Worm (Caenorhabditis elegans) whole organism, L1 larva: ENCODE results near the gene grk-2.

Experiments
- C04F5.9 ChIP-seq: sonication (generic microtip); optimal IDR thresholded peaks from 2 replicates; lab custom pipeline; 2016; ENCODE audit warnings: missing genetic modification characterization, missing compliant biosample characterization
- C16A3.4 ChIP-seq: fragments of 150-350 bp; optimal IDR thresholded peaks from 2 replicates; lab custom pipeline; 2014; ENCODE audit warnings: missing biosample characterization, missing genetic modification characterization
- F16B12.6 ChIP-seq: fragments of 150-350 bp; optimal IDR thresholded peaks from 2 replicates; lab custom pipeline; 2014; ENCODE audit warnings: missing biosample characterization, missing genetic modification characterization
- Y116A8C.19 ChIP-seq: sonication (generic microtip); optimal IDR thresholded peaks from 2 replicates; lab custom pipeline; 2016; ENCODE audit warnings: missing compliant biosample characterization, missing genetic modification characterization, borderline replicate concordance
- alr-1 ChIP-seq: fragments of 200-800 bp; sonication (Bioruptor generic); optimal IDR thresholded peaks from 2 replicates; lab custom pipeline; 2018; ENCODE audit warnings: borderline replicate concordance, mild to moderate bottlenecking, missing genetic modification characterization, missing compliant biosample characterization
- blmp-1 ChIP-seq: fragments of 150-350 bp; optimal IDR thresholded peaks from 2 replicates; lab custom pipeline; 2014; ENCODE audit warnings: missing biosample characterization, missing genetic modification characterization
- ceh-63 ChIP-seq: fragments of 200-800 bp; sonication (Bioruptor generic); optimal IDR thresholded peaks from 2 replicates; lab custom pipeline; 2018; ENCODE audit warnings: mild to moderate bottlenecking, missing genetic modification characterization, missing compliant biosample characterization
- ceh-82 ChIP-seq, 3 experiments: fragments of 150-350 bp in 1 of 3; sonication (generic microtip) in 2 of 3; optimal IDR thresholded peaks; 2 replicates each; lab custom pipeline; 2014 to 2017; ENCODE audit warnings: missing biosample characterization in 3 of 3, missing genetic modification characterization in 3 of 3
- dpl-1 ChIP-seq, 3 experiments: fragments of 150-350 bp in 2 of 3; sonication (generic microtip) in 1 of 3; optimal IDR thresholded peaks; 2 replicates each; lab custom pipeline; 2014 to 2017; ENCODE audit warnings: missing biosample characterization in 3 of 3, missing genetic modification characterization in 3 of 3, missing genetic modification reagents in 3 of 3
- efl-1 ChIP-seq, 4 experiments: fragments of 150-350 bp; optimal IDR thresholded peaks in 3 of 4; peaks in 1 of 4; 1 replicate in 1 of 4; 2 replicates in 3 of 4; lab custom pipeline; 2014; ENCODE audit warnings: missing biosample characterization in 2 of 4, missing genetic modification characterization in 2 of 4, missing genetic modification reagents in 2 of 4
- efl-3 ChIP-seq: fragments of 200-800 bp; sonication (Bioruptor generic); optimal IDR thresholded peaks from 2 replicates; lab custom pipeline; 2018; ENCODE audit warnings: mild to moderate bottlenecking, missing genetic modification characterization, missing compliant biosample characterization
- ets-5 ChIP-seq: fragments of 200-800 bp; sonication (Bioruptor generic); IDR thresholded peaks from 2 replicates; pipeline ENCODE4 v1.3.6; 2022; ENCODE audit warnings: missing genetic modification characterization, missing compliant biosample characterization
- fkh-10 ChIP-seq: sonication (generic microtip); optimal IDR thresholded peaks from 2 replicates; lab custom pipeline; 2017; ENCODE audit warnings: missing biosample characterization, missing genetic modification reagents, missing genetic modification characterization
- fkh-4 ChIP-seq: sonication (generic microtip); optimal IDR thresholded peaks from 2 replicates; lab custom pipeline; 2016; ENCODE audit warnings: missing compliant biosample characterization, missing genetic modification characterization, borderline replicate concordance
- fkh-8 ChIP-seq: sonication (generic microtip); optimal IDR thresholded peaks from 2 replicates; lab custom pipeline; 2016; ENCODE audit warnings: mild to moderate bottlenecking, missing genetic modification characterization, missing compliant biosample characterization
- fos-1 ChIP-seq: fragments of 150-350 bp; optimal IDR thresholded peaks from 2 replicates; lab custom pipeline; 2014; ENCODE audit warnings: missing biosample characterization, missing genetic modification characterization
- hlh-17 ChIP-seq: fragments of 200-800 bp; sonication (Bioruptor generic); optimal IDR thresholded peaks from 2 replicates; lab custom pipeline; 2018; ENCODE audit warnings: missing genetic modification characterization, mild to moderate bottlenecking, missing compliant biosample characterization, moderate library complexity, borderline replicate concordance
- hpl-2 ChIP-seq: fragments of 150-350 bp; optimal IDR thresholded peaks from 2 replicates; lab custom pipeline; 2014; ENCODE audit warnings: missing biosample characterization, missing genetic modification reagents, missing genetic modification characterization
- jun-1 ChIP-seq: fragments of 150-350 bp; optimal IDR thresholded peaks from 2 replicates; lab custom pipeline; 2014; ENCODE audit warnings: missing biosample characterization, missing genetic modification reagents, missing genetic modification characterization
- lin-13 ChIP-seq: fragments of 150-350 bp; optimal IDR thresholded peaks from 2 replicates; lab custom pipeline; 2014; ENCODE audit warnings: missing biosample characterization, missing genetic modification reagents, missing genetic modification characterization
- lin-35 ChIP-seq, 2 experiments: fragments of 150-350 bp; optimal IDR thresholded peaks; 2 replicates each; lab custom pipeline; 2014; ENCODE audit warnings: missing biosample characterization in 2 of 2, missing genetic modification characterization in 2 of 2, missing genetic modification reagents in 2 of 2
- lin-39 ChIP-seq: fragments of 150-350 bp; optimal IDR thresholded peaks from 2 replicates; lab custom pipeline; 2014; ENCODE audit warnings: missing biosample characterization, missing genetic modification reagents, missing genetic modification characterization
- lir-3 ChIP-seq: sonication (generic microtip); optimal IDR thresholded peaks from 2 replicates; lab custom pipeline; 2016; ENCODE audit warnings: mild to moderate bottlenecking, missing genetic modification characterization, moderate library complexity, missing compliant biosample characterization; ENCODE audit not compliant: poor library complexity
- mef-2 ChIP-seq: fragments of 150-350 bp; optimal IDR thresholded peaks from 2 replicates; lab custom pipeline; 2014; ENCODE audit warnings: missing biosample characterization, missing genetic modification characterization
- nhr-12 ChIP-seq: sonication (generic microtip); optimal IDR thresholded peaks from 2 replicates; lab custom pipeline; 2017; ENCODE audit warnings: missing biosample characterization, missing genetic modification characterization
- nhr-19 ChIP-seq: fragments of 200-800 bp; sonication (Bioruptor generic); conservative IDR thresholded peaks from 2 replicates; pipeline ENCODE4 v1.3.6; 2022; ENCODE audit warnings: missing genetic modification characterization, missing compliant biosample characterization
- nhr-20 ChIP-seq: sonication (generic microtip); optimal IDR thresholded peaks from 2 replicates; lab custom pipeline; 2016; ENCODE audit warnings: mild to moderate bottlenecking, missing genetic modification characterization, missing compliant biosample characterization
- nhr-237 ChIP-seq: fragments of 150-350 bp; optimal IDR thresholded peaks from 2 replicates; lab custom pipeline; 2014; ENCODE audit warnings: missing biosample characterization, missing genetic modification characterization
- nhr-47 ChIP-seq: sonication (generic microtip); optimal IDR thresholded peaks from 2 replicates; lab custom pipeline; 2016; ENCODE audit warnings: mild to moderate bottlenecking, missing genetic modification characterization, moderate library complexity, missing compliant biosample characterization
- nhr-76 ChIP-seq: sonication (generic microtip); optimal IDR thresholded peaks from 2 replicates; lab custom pipeline; 2017; ENCODE audit warnings: missing biosample characterization, missing genetic modification characterization
- nhr-77 ChIP-seq: fragments of 150-350 bp; optimal IDR thresholded peaks from 2 replicates; lab custom pipeline; 2014; ENCODE audit warnings: missing biosample characterization, missing genetic modification characterization
- nhr-84 ChIP-seq: sonication (generic microtip); optimal IDR thresholded peaks from 2 replicates; lab custom pipeline; 2017; ENCODE audit warnings: missing biosample characterization, missing genetic modification characterization
- pqm-1 ChIP-seq: sonication (generic microtip); optimal IDR thresholded peaks from 3 replicates; lab custom pipeline; 2017; ENCODE audit warnings: missing biosample characterization, missing genetic modification characterization
- rnt-1 ChIP-seq: sonication (generic microtip); optimal IDR thresholded peaks from 2 replicates; lab custom pipeline; 2016; ENCODE audit warnings: mild to moderate bottlenecking, missing genetic modification characterization, moderate library complexity, missing compliant biosample characterization
- skn-1 ChIP-seq: fragments of 150-350 bp; optimal IDR thresholded peaks from 2 replicates; lab custom pipeline; 2014; ENCODE audit warnings: missing biosample characterization, missing genetic modification characterization
- snpc-4 ChIP-seq: fragments of 150-350 bp; optimal IDR thresholded peaks from 2 replicates; lab custom pipeline; 2014; ENCODE audit warnings: missing biosample characterization, missing genetic modification characterization
- sptf-1 ChIP-seq: fragments of 150-350 bp; optimal IDR thresholded peaks from 2 replicates; lab custom pipeline; 2014; ENCODE audit warnings: missing biosample characterization, missing genetic modification characterization
- sup-37 ChIP-seq: fragments of 200-800 bp; sonication (Bioruptor generic); optimal IDR thresholded peaks from 2 replicates; lab custom pipeline; 2018; ENCODE audit warnings: mild to moderate bottlenecking, missing genetic modification characterization, missing compliant biosample characterization
- swsn-7 ChIP-seq: sonication (generic microtip); optimal IDR thresholded peaks from 2 replicates; lab custom pipeline; 2016; ENCODE audit warnings: missing genetic modification characterization, missing compliant biosample characterization
- tlp-1 ChIP-seq: fragments of 150-350 bp; optimal IDR thresholded peaks from 2 replicates; lab custom pipeline; 2014; ENCODE audit warnings: missing biosample characterization, missing genetic modification characterization
- unc-98 ChIP-seq: fragments of 200-800 bp; sonication (Bioruptor generic); IDR thresholded peaks from 2 replicates; pipeline ENCODE4 v1.3.6; 2022; ENCODE audit warnings: missing genetic modification characterization, missing compliant biosample characterization
- vab-15 ChIP-seq: sonication (generic microtip); optimal IDR thresholded peaks from 2 replicates; lab custom pipeline; 2017; ENCODE audit warnings: missing genotype, mild to moderate bottlenecking, missing genetic modification characterization, missing compliant biosample characterization
- xbp-1 ChIP-seq: sonication (generic microtip); optimal IDR thresholded peaks from 2 replicates; lab custom pipeline; 2016; ENCODE audit warnings: missing genetic modification characterization, missing compliant biosample characterization
- ztf-11 ChIP-seq, 2 experiments: sonication (generic microtip); optimal IDR thresholded peaks; 2 replicates each; lab custom pipeline; 2016 to 2017; ENCODE audit warnings: missing genetic modification characterization in 2 of 2, missing biosample characterization in 1 of 2, missing compliant biosample characterization in 1 of 2
- ztf-4 ChIP-seq: fragments of 150-350 bp; optimal IDR thresholded peaks from 2 replicates; lab custom pipeline; 2014; ENCODE audit warnings: missing biosample characterization, missing genetic modification characterization

Gene grk-2

DNA sequence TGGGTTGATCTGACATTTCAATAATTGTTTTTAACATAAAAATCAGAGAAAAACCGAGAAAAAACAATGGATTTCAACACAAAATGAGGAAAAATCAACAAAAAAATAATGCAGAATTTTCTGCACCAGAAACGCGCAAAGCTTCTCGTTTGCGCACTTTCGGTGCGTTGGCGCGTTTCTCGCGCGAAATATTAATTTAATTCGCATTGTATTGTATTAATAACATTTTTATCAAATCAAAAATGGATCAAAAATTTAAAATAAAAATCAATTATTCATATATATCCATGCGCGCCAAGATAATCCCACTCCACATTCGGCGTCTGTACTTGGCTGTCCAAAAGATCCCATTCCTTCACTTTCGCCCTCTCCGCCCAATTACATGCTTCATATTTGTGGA, 41.3 kb upstream of the grk-2 start, which contains the start of gene fem-2 (continued):
- TF ChIP-seq Y116A8C.19 (tag; lab: Kevin White, UChicago) (no peak), blmp-1 (tag; lab: Kevin White, UChicago) (peak; percentile 42), vab-15 (tag; lab: Kevin White, UChicago) (no peak), lin-35 (GFP tag; optimal IDR thresholded peaks at IDR 0.05; lab: Kevin White, UChicago) (peak; percentile 58 to 67), nhr-77 (tag; lab: Kevin White, UChicago) (no peak), hlh-17 (GFP tag; lab: Kevin White, UChicago) (no peak), jun-1 (tag; lab: Kevin White, UChicago) (no peak), sptf-1 (no peak), fos-1 (no peak), sup-37 (GFP tag; lab: Kevin White, UChicago) (no peak)

DNA sequence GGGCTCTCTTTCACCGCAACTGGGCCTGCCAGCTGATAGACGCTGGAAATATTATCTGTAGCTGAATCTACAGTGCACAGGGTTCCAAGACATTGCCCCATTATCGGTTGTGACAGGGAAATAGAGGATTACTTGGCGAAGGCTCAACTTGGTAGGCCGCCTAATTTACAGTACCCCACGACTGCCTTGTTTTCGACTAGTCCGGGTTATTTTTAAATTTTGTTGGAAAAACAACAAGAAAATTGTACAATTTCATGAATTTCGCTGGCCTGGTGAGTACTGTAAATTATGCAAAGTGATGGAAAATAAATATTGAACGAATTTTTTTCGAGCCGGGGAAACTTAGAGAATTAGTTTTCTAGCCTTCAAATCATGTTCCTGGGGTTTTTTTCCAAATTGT, 39.9 kb upstream of the grk-2 start, which contains the start of gene T19C3.7:
Gene T19C3.7, minus strand, starts transcription at position 101 of the 400 bp plus-strand sequence.
- TF ChIP-seq lir-3 (no peak), alr-1 (tag; lab: Kevin White, UChicago) (no peak), ets-5 (GFP tag; lab: Robert Waterston, UW) (no peak), fkh-8 (tag; lab: Kevin White, UChicago) (no peak), ceh-82 (tag; optimal IDR thresholded peaks at IDR 0.05; lab: Kevin White, UChicago) (no peak), swsn-7 (no peak)

DNA sequence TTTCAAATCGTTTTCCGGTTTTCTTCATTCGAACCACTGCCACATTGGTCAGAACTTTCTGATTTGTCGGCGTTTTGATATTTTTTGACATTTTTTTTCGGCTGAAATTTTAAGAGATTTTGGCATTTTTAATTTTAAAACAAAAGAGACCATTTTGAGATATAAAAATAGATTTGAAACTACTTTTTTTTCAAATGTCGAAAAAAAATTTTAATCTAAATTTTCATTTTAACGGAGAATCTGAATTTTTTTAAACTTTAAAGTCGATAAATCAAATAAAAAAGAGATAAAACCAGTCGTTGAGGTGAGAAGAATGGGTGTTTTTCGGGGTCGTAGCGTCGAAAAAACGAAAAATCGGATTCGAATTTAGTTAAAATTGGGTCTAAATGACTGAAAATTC, 37.6 kb upstream of the grk-2 start, which contains the start of gene sbds-1:
Gene sbds-1, minus strand, starts transcription at position 101 of the 400 bp plus-strand sequence.
- TF ChIP-seq efl-3 (no peak), nhr-76 (tag; lab: Kevin White, UChicago) (no peak), mef-2 (tag; lab: Kevin White, UChicago) (no peak), blmp-1 (tag; lab: Kevin White, UChicago) (no peak), skn-1 (no peak), efl-1 (optimal IDR thresholded peaks at IDR 0.05; lab: Kevin White, UChicago) (no peak), efl-1 (GFP tag; optimal IDR thresholded peaks at IDR 0.05 in 1 of 2; lab: Kevin White, UChicago) (no peak), nhr-237 (tag; lab: Kevin White, UChicago) (no peak), sptf-1 (no peak), hpl-2 (GFP tag; lab: Kevin White, UChicago) (no peak), ztf-4 (tag; lab: Kevin White, UChicago) (no peak), nhr-47 (tag; lab: Kevin White, UChicago) (no peak), nhr-19 (no peak), snpc-4 (no peak), unc-98 (GFP tag; lab: Robert Waterston, UW) (no peak)

- TF ChIP-seq skn-1 (peak; percentile 27), C04F5.9 (tag; lab: Kevin White, UChicago) (peak; percentile 56), lin-39 (tag; lab: Kevin White, UChicago) (peak; percentile 4), dpl-1 (GFP tag; optimal IDR thresholded peaks at IDR 0.05; lab: Kevin White, UChicago) (peak; percentile 28 to 66 (median 54)), alr-1 (tag; lab: Kevin White, UChicago) (no peak), pqm-1 (tag; lab: Kevin White, UChicago) (no peak), nhr-76 (tag; lab: Kevin White, UChicago) (no peak), mef-2 (tag; lab: Kevin White, UChicago) (no peak), ceh-82 (tag; optimal IDR thresholded peaks at IDR 0.05; lab: Kevin White, UChicago) (peak; percentile 20 to 64 (median 21)), nhr-20 (peak; percentile 65), nhr-12 (no peak), fkh-4 (peak; percentile 41), fkh-10 (GFP tag; lab: Kevin White, UChicago) (peak; percentile 24), lin-13 (peak; percentile 19), nhr-84 (tag; lab: Kevin White, UChicago) (no peak), ztf-4 (tag; lab: Kevin White, UChicago) (no peak), fkh-8 (tag; lab: Kevin White, UChicago) (peak; percentile 90), nhr-19 (peak; percentile 58), lin-35 (GFP tag; optimal IDR thresholded peaks at IDR 0.05; lab: Kevin White, UChicago) (peak; percentile 60 to 75), ztf-11 (tag; optimal IDR thresholded peaks at IDR 0.05; lab: Kevin White, UChicago) (peak in 1 of 2 experiments; percentile 76), tlp-1 (no peak), ceh-63 (peak; percentile 40), C16A3.4 (tag; lab: Kevin White, UChicago) (peak; percentile 87), F16B12.6 (peak; percentile 33), xbp-1 (peak; percentile 70), rnt-1 (tag; lab: Kevin White, UChicago) (peak; percentile 76)
Measured at ce11 chrIII:640198-640803, 35.6 kb upstream of the grk-2 start, which contains the start of the genes tag-266 and tag-267. TSS of gene tag-266 (minus strand) at chrIII:640226. TSS of gene tag-267 (plus strand) at chrIII:640790.
